Worm (Caenorhabditis elegans): Measurements from ENCODE around the gene col-152.

The col-152 gene

ce11 chrV:10560621-10561020 is at the start of gene col-152:
Gene col-152 (plus strand): TSS chrV:10560921.
- no peak for TF ChIP-seq ztf-11 (tag; optimal IDR thresholded peaks at IDR 0.05)
- no peak for TF ChIP-seq ces-1 (GFP tag; optimal IDR thresholded peaks at IDR 0.05)
- TF ChIP-seq ceh-39 (tag; optimal IDR thresholded peaks at IDR 0.05): no peak
- TF ChIP-seq ham-2 (GFP tag; optimal IDR thresholded peaks at IDR 0.05): no peak
- no peak for TF ChIP-seq sem-2 (GFP tag; optimal IDR thresholded peaks at IDR 0.05)
- no peak for TF ChIP-seq flh-1 (GFP tag; optimal IDR thresholded peaks at IDR 0.05)
- TF ChIP-seq elt-1 (tag; optimal IDR thresholded peaks at IDR 0.05; ENCODE audit: borderline replicate concordance, insufficient read depth): no peak
- TF ChIP-seq unc-62 (GFP tag; optimal IDR thresholded peaks at IDR 0.05): no peak
- no peak for TF ChIP-seq drap-1 (GFP tag; optimal IDR thresholded peaks at IDR 0.05)
- no peak for TF ChIP-seq nhr-12 (tag; optimal IDR thresholded peaks at IDR 0.05)

- no peak for TF ChIP-seq zip-8 (tag; optimal IDR thresholded peaks at IDR 0.05)
- TF ChIP-seq flh-1 (GFP tag; optimal IDR thresholded peaks at IDR 0.05): no peak
- no peak for TF ChIP-seq ztf-11 (tag; optimal IDR thresholded peaks at IDR 0.05)
- TF ChIP-seq ceh-43 (GFP tag; optimal IDR thresholded peaks at IDR 0.05): no peak
- no peak for TF ChIP-seq ceh-83 (GFP tag; optimal IDR thresholded peaks at IDR 0.05)
- no peak for TF ChIP-seq M03D4.4 (tag; optimal IDR thresholded peaks at IDR 0.05)
- TF ChIP-seq nhr-12 (tag; optimal IDR thresholded peaks at IDR 0.05): no peak
These were observed 46.5 kb upstream of the col-152 start, which contains the start of gene dmsr-8 for ce11 chrV:10514271-10514670. Gene dmsr-8 (minus strand): TSS chrV:10514371.

ce11 chrV:10516702-10517101 is 44.0 kb upstream of the col-152 start:
- no peak for TF ChIP-seq nhr-76 (tag; optimal IDR thresholded peaks at IDR 0.05)
- TF ChIP-seq ces-1 (GFP tag; optimal IDR thresholded peaks at IDR 0.05): peak; percentile 48
- no peak for TF ChIP-seq tbx-8 (GFP tag; optimal IDR thresholded peaks at IDR 0.05)
- no peak for TF ChIP-seq mep-1 (tag; optimal IDR thresholded peaks at IDR 0.05)
- TF ChIP-seq hlh-1 (tag; optimal IDR thresholded peaks at IDR 0.05): no peak
- no peak for TF ChIP-seq ztf-11 (tag; optimal IDR thresholded peaks at IDR 0.05)
- no peak for TF ChIP-seq ham-2 (GFP tag; optimal IDR thresholded peaks at IDR 0.05)

- TF ChIP-seq unc-120 (tag; optimal IDR thresholded peaks at IDR 0.05; ENCODE audit: poor library complexity, severe bottlenecking) (peak; percentile 46), nhr-76 (tag; optimal IDR thresholded peaks at IDR 0.05) (no peak), mep-1 (tag; optimal IDR thresholded peaks at IDR 0.05) (peak; percentile 2), lsy-2 (tag; optimal IDR thresholded peaks at IDR 0.05) (peak; percentile 25)
These were observed 34.8 kb upstream of the col-152 start, which contains the start of the genes C35A5.8 and hda-11 for ce11 chrV:10525902-10526301. Gene C35A5.8 (minus strand): TSS chrV:10525908. Gene hda-11 (plus strand): TSS chrV:10526184.

ce11 chrV:10528500-10528899 is 32.2 kb upstream of the col-152 start, which contains the start of gene F25D1.3:
Gene F25D1.3 (plus strand): TSS chrV:10528724.
- no peak for TF ChIP-seq lsy-2 (tag; optimal IDR thresholded peaks at IDR 0.05)
- no peak for TF ChIP-seq nhr-28 (tag; optimal IDR thresholded peaks at IDR 0.05)
- no peak for TF ChIP-seq ces-1 (GFP tag; optimal IDR thresholded peaks at IDR 0.05)
- TF ChIP-seq M03D4.4 (tag; optimal IDR thresholded peaks at IDR 0.05): no peak
- no peak for TF ChIP-seq blmp-1 (tag; optimal IDR thresholded peaks at IDR 0.05)
- TF ChIP-seq nhr-2 (tag; optimal IDR thresholded peaks at IDR 0.05): no peak
- no peak for TF ChIP-seq flh-1 (GFP tag; optimal IDR thresholded peaks at IDR 0.05)
- no peak for TF ChIP-seq ceh-83 (GFP tag; optimal IDR thresholded peaks at IDR 0.05)
- no peak for TF ChIP-seq unc-62 (GFP tag; optimal IDR thresholded peaks at IDR 0.05)
- TF ChIP-seq ztf-11 (tag; optimal IDR thresholded peaks at IDR 0.05): no peak
- TF ChIP-seq hlh-1 (tag; optimal IDR thresholded peaks at IDR 0.05): no peak
- no peak for TF ChIP-seq tbx-8 (GFP tag; optimal IDR thresholded peaks at IDR 0.05)

ce11 chrV:10529600-10529999 is 31.1 kb upstream of the col-152 start:
- TF ChIP-seq mls-2 (tag; optimal IDR thresholded peaks at IDR 0.05) (no peak), ceh-43 (GFP tag; optimal IDR thresholded peaks at IDR 0.05) (no peak), hlh-1 (tag; optimal IDR thresholded peaks at IDR 0.05) (no peak), snpc-4 (tag; optimal IDR thresholded peaks at IDR 0.05) (no peak), unc-120 (tag; optimal IDR thresholded peaks at IDR 0.05; ENCODE audit: poor library complexity, severe bottlenecking) (no peak), nhr-2 (tag; optimal IDR thresholded peaks at IDR 0.05) (no peak)

ce11 chrV:10532725-10533124 is 28.0 kb upstream of the col-152 start, which contains the start of gene txt-10:
Gene txt-10 (minus strand): TSS chrV:10532825.
- TF ChIP-seq drap-1 (GFP tag; optimal IDR thresholded peaks at IDR 0.05): no peak
- no peak for TF ChIP-seq lsy-2 (tag; optimal IDR thresholded peaks at IDR 0.05)
- no peak for TF ChIP-seq sem-2 (GFP tag; optimal IDR thresholded peaks at IDR 0.05)
- no peak for TF ChIP-seq elt-3 (tag; optimal IDR thresholded peaks at IDR 0.05)
- no peak for TF ChIP-seq lin-32 (GFP tag; optimal IDR thresholded peaks at IDR 0.05)
- TF ChIP-seq pha-4 (tag; optimal IDR thresholded peaks at IDR 0.05): no peak
- no peak for TF ChIP-seq ceh-43 (GFP tag; optimal IDR thresholded peaks at IDR 0.05)
- TF ChIP-seq zip-8 (tag; optimal IDR thresholded peaks at IDR 0.05): no peak
- no peak for TF ChIP-seq elt-1 (tag; optimal IDR thresholded peaks at IDR 0.05; ENCODE audit: borderline replicate concordance, insufficient read depth)
- TF ChIP-seq nhr-2 (tag; optimal IDR thresholded peaks at IDR 0.05): no peak
- TF ChIP-seq snpc-4 (tag; optimal IDR thresholded peaks at IDR 0.05): no peak
- TF ChIP-seq mab-5 (tag; optimal IDR thresholded peaks at IDR 0.05): no peak
- no peak for TF ChIP-seq nhr-12 (tag; optimal IDR thresholded peaks at IDR 0.05)
- TF ChIP-seq hlh-1 (tag; optimal IDR thresholded peaks at IDR 0.05): no peak
- no peak for TF ChIP-seq ham-2 (GFP tag; optimal IDR thresholded peaks at IDR 0.05)
- TF ChIP-seq ztf-11 (tag; optimal IDR thresholded peaks at IDR 0.05): no peak

Measured in whole organism, mixed stage, embryonic.